Worm (Caenorhabditis elegans) whole organism, L4 larva: ENCODE results near the gene lrch-1.

ENCODE experiments used
- F10B5.3 ChIP-seq: sonication (generic microtip); optimal IDR thresholded peaks from 2 replicates; lab custom pipeline; 2016; ENCODE audit warnings: mild to moderate bottlenecking, missing genetic modification characterization, missing compliant biosample characterization
- F49E8.2 ChIP-seq: sonication (generic microtip); optimal IDR thresholded peaks from 2 replicates; lab custom pipeline; 2016; ENCODE audit warnings: missing compliant biosample characterization, mild to moderate bottlenecking, missing genetic modification characterization, borderline replicate concordance
- Y105C5A.15 ChIP-seq: fragments of 200-800 bp; sonication (Bioruptor generic); IDR thresholded peaks from 2 replicates; pipeline ENCODE4 v1.3.6; 2022; ENCODE audit warnings: missing genetic modification characterization, missing compliant biosample characterization
- Y48G9A.11 ChIP-seq: fragments of 200-800 bp; sonication (Bioruptor generic); IDR thresholded peaks from 2 replicates; pipeline ENCODE4 v1.3.6; 2022; ENCODE audit warnings: missing genetic modification reagents, missing genetic modification characterization, missing compliant biosample characterization
- ZK337.2 ChIP-seq: fragments of 200-800 bp; sonication (Bioruptor generic); IDR thresholded peaks from 2 replicates; pipeline ENCODE4 v1.3.6; 2022; ENCODE audit warnings: missing genetic modification reagents, missing genetic modification characterization, missing compliant biosample characterization
- ceh-20 ChIP-seq: fragments of 200-800 bp; sonication (Bioruptor generic); IDR thresholded peaks from 2 replicates; pipeline ENCODE4 v1.3.6; 2022; ENCODE audit warnings: missing genetic modification reagents, missing genetic modification characterization, missing compliant biosample characterization
- ceh-44 ChIP-seq: fragments of 200-800 bp; sonication (Bioruptor generic); IDR thresholded peaks from 2 replicates; pipeline ENCODE4 v1.3.6; 2022; ENCODE audit warnings: missing genetic modification reagents, missing genetic modification characterization, missing compliant biosample characterization
- ceh-62 ChIP-seq: sonication (generic microtip); optimal IDR thresholded peaks from 2 replicates; lab custom pipeline; 2017; ENCODE audit warnings: missing biosample characterization, missing genetic modification characterization
- ceh-82 ChIP-seq: sonication (generic microtip); optimal IDR thresholded peaks from 2 replicates; lab custom pipeline; 2017; ENCODE audit warnings: missing biosample characterization, missing genetic modification characterization
- ctbp-1 ChIP-seq: fragments of 200-800 bp; sonication (Bioruptor generic); IDR thresholded peaks from 2 replicates; pipeline ENCODE4 v1.3.6; 2022; ENCODE audit warnings: missing genetic modification reagents, missing genetic modification characterization, missing compliant biosample characterization
- daf-8 ChIP-seq: fragments of 200-800 bp; sonication (Bioruptor generic); IDR thresholded peaks from 2 replicates; pipeline ENCODE4 v1.3.6; 2022; ENCODE audit warnings: missing genetic modification characterization, missing compliant biosample characterization
- dmd-6 ChIP-seq: fragments of 200-800 bp; sonication (Bioruptor generic); IDR thresholded peaks from 2 replicates; pipeline ENCODE4 v1.3.6; 2022; ENCODE audit warnings: missing genetic modification reagents, missing genetic modification characterization, missing compliant biosample characterization
- duxl-1 ChIP-seq: sonication (generic microtip); optimal IDR thresholded peaks from 2 replicates; lab custom pipeline; 2016; ENCODE audit warnings: mild to moderate bottlenecking, missing genetic modification characterization, moderate library complexity, missing compliant biosample characterization; ENCODE audit not compliant: poor library complexity
- egl-43 ChIP-seq: fragments of 200-800 bp; sonication (Bioruptor generic); IDR thresholded peaks from 2 replicates; pipeline ENCODE4 v1.3.6; 2022; ENCODE audit warnings: missing genetic modification reagents, missing genetic modification characterization, missing compliant biosample characterization
- gei-8 ChIP-seq: fragments of 200-800 bp; sonication (Bioruptor generic); optimal IDR thresholded peaks from 2 replicates; lab custom pipeline; 2018; ENCODE audit warnings: mild to moderate bottlenecking, missing genetic modification characterization, missing compliant biosample characterization
- hif-1 ChIP-seq, 2 experiments: sonication (generic microtip); optimal IDR thresholded peaks; 2 replicates each; lab custom pipeline; 2016 to 2017; ENCODE audit warnings: missing compliant biosample characterization in 2 of 2, missing genetic modification characterization in 2 of 2, missing genetic modification reagents in 2 of 2, missing genotype in 2 of 2, mild to moderate bottlenecking in 1 of 2
- hlh-11 ChIP-seq: fragments of 200-800 bp; sonication (Bioruptor generic); optimal IDR thresholded peaks from 2 replicates; lab custom pipeline; 2018; ENCODE audit warnings: mild to moderate bottlenecking, missing genetic modification characterization, missing compliant biosample characterization
- hlh-30 ChIP-seq: sonication (generic microtip); optimal IDR thresholded peaks from 2 replicates; lab custom pipeline; 2017; ENCODE audit warnings: antibody characterized with exemption, mild to moderate bottlenecking, missing genetic modification characterization, missing compliant biosample characterization; ENCODE audit not compliant: insufficient read depth
- hmg-1.1 ChIP-seq: fragments of 200-800 bp; sonication (Bioruptor generic); IDR thresholded peaks from 2 replicates; pipeline ENCODE4 v1.3.6; 2022; ENCODE audit warnings: missing genetic modification reagents, missing genetic modification characterization, missing compliant biosample characterization
- lin-13 ChIP-seq: fragments of 150-350 bp; optimal IDR thresholded peaks from 2 replicates; lab custom pipeline; 2014; ENCODE audit warnings: missing biosample characterization, missing genetic modification reagents, missing genetic modification characterization
- lin-15B ChIP-seq: fragments of 150-350 bp; sonication (generic microtip); optimal IDR thresholded peaks from 3 replicates; lab custom pipeline; 2014; ENCODE audit warnings: missing biosample characterization, missing genetic modification characterization
- lin-29 ChIP-seq: fragments of 200-800 bp; sonication (Bioruptor generic); IDR thresholded peaks from 2 replicates; pipeline ENCODE4 v1.3.6; 2022; ENCODE audit warnings: missing genetic modification reagents, missing genetic modification characterization, missing compliant biosample characterization
- lir-3 ChIP-seq: sonication (generic microtip); optimal IDR thresholded peaks from 2 replicates; lab custom pipeline; 2016; ENCODE audit warnings: mild to moderate bottlenecking, missing genetic modification characterization, missing compliant biosample characterization
- lsy-2 ChIP-seq, 2 experiments: fragments of 150-350 bp in 1 of 2; sonication (generic microtip) in 1 of 2; optimal IDR thresholded peaks; 2 replicates each; lab custom pipeline; 2014 to 2017; ENCODE audit warnings: missing biosample characterization in 2 of 2, missing genetic modification characterization in 2 of 2
- madf-9 ChIP-seq: fragments of 200-800 bp; sonication (Bioruptor generic); conservative IDR thresholded peaks from 2 replicates; pipeline ENCODE4 v1.3.6; 2022; ENCODE audit warnings: missing genetic modification reagents, missing genetic modification characterization, missing compliant biosample characterization
- mdt-29 ChIP-seq: fragments of 200-800 bp; sonication (Bioruptor generic); IDR thresholded peaks from 2 replicates; pipeline ENCODE4 v1.3.6; 2022; ENCODE audit warnings: missing genetic modification reagents, missing genetic modification characterization, missing compliant biosample characterization
- mxl-2 ChIP-seq: fragments of 200-800 bp; sonication (Bioruptor generic); conservative IDR thresholded peaks from 2 replicates; pipeline ENCODE4 v1.3.6; 2022; ENCODE audit warnings: missing genetic modification reagents, missing genetic modification characterization, missing compliant biosample characterization
- nhr-42 ChIP-seq: fragments of 200-800 bp; sonication (Bioruptor generic); IDR thresholded peaks from 2 replicates; pipeline ENCODE4 v1.3.6; 2022; ENCODE audit warnings: missing genetic modification characterization, missing compliant biosample characterization
- nhr-48 ChIP-seq: sonication (generic microtip); optimal IDR thresholded peaks from 2 replicates; lab custom pipeline; 2016; ENCODE audit warnings: mild to moderate bottlenecking, missing genetic modification characterization, missing compliant biosample characterization
- nhr-77 ChIP-seq: fragments of 150-350 bp; optimal IDR thresholded peaks from 2 replicates; lab custom pipeline; 2014; ENCODE audit warnings: missing biosample characterization, missing genetic modification characterization
- pha-4 ChIP-seq, 2 experiments: fragments of 150-350 bp in 1 of 2; fragments of 200-800 bp in 1 of 2; sonication (Bioruptor generic) in 1 of 2; IDR thresholded peaks in 1 of 2; optimal IDR thresholded peaks in 1 of 2; 2 replicates each; pipeline versions ENCODE4 v1.3.6 to Lab custom; 2014 to 2022; ENCODE audit warnings: missing genetic modification characterization in 2 of 2, missing genetic modification reagents in 2 of 2, missing biosample characterization in 1 of 2, missing compliant biosample characterization in 1 of 2
- saeg-2 ChIP-seq: fragments of 200-800 bp; sonication (Bioruptor generic); IDR thresholded peaks from 2 replicates; pipeline ENCODE4 v1.3.6; 2022; ENCODE audit warnings: missing genetic modification reagents, missing genetic modification characterization, missing compliant biosample characterization
- skn-1 ChIP-seq: fragments of 150-350 bp; optimal IDR thresholded peaks from 2 replicates; lab custom pipeline; 2014; ENCODE audit warnings: missing biosample characterization, missing genetic modification characterization
- spr-1 ChIP-seq: sonication (generic microtip); optimal IDR thresholded peaks from 2 replicates; lab custom pipeline; 2016; ENCODE audit warnings: mild to moderate bottlenecking, missing genetic modification characterization, missing compliant biosample characterization
- tra-1 ChIP-seq: fragments of 200-800 bp; sonication (Bioruptor generic); IDR thresholded peaks from 2 replicates; pipeline ENCODE4 v1.3.6; 2022; ENCODE audit warnings: missing genetic modification reagents, missing genetic modification characterization, missing compliant biosample characterization
- unc-130 ChIP-seq: sonication (generic microtip); optimal IDR thresholded peaks from 2 replicates; lab custom pipeline; 2016; ENCODE audit warnings: missing genetic modification reagents, missing genetic modification characterization, missing compliant biosample characterization
- unc-39 ChIP-seq: sonication (generic microtip); optimal IDR thresholded peaks from 2 replicates; lab custom pipeline; 2017; ENCODE audit warnings: missing biosample characterization, missing genetic modification characterization
- vab-7 ChIP-seq: fragments of 200-800 bp; sonication (Bioruptor generic); IDR thresholded peaks from 2 replicates; pipeline ENCODE4 v1.3.6; 2022; ENCODE audit warnings: missing genetic modification reagents, missing genetic modification characterization, missing compliant biosample characterization
- zag-1 ChIP-seq: fragments of 150-350 bp; optimal IDR thresholded peaks from 2 replicates; lab custom pipeline; 2014; ENCODE audit warnings: missing biosample characterization, missing genetic modification characterization
- zip-11 ChIP-seq: fragments of 200-800 bp; sonication (Bioruptor generic); IDR thresholded peaks from 2 replicates; pipeline ENCODE4 v1.3.6; 2022; ENCODE audit warnings: missing genetic modification characterization, missing compliant biosample characterization
- ztf-11 ChIP-seq: fragments of 150-350 bp; optimal IDR thresholded peaks from 2 replicates; lab custom pipeline; 2014; ENCODE audit warnings: missing biosample characterization, missing genetic modification characterization

lrch-1 gene

ce11 chrX:6219892-6220291, 3.4 kb upstream of the lrch-1 start (continued):
- TF ChIP-seq ZK337.2 (peak; percentile 74), lir-3 (tag; lab: Kevin White, UChicago) (peak; percentile 68), egl-43 (GFP tag; lab: Robert Waterston, UW) (peak; percentile 87), skn-1 (tag; lab: Kevin White, UChicago) (no peak), vab-7 (GFP tag; lab: Robert Waterston, UW) (peak; percentile 89), mxl-2 (GFP tag; lab: Robert Waterston, UW) (no peak), madf-9 (peak; percentile 56), daf-8 (GFP tag; lab: Robert Waterston, UW) (no peak), lsy-2 (tag; optimal IDR thresholded peaks at IDR 0.05; lab: Kevin White, UChicago) (peak in 1 of 2 experiments; percentile 37), dmd-6 (GFP tag; lab: Robert Waterston, UW) (peak; percentile 34; the same call in 1 of the 2 replicates), ztf-11 (tag; lab: Kevin White, UChicago) (no peak), F49E8.2 (peak; percentile 3), nhr-77 (tag; lab: Kevin White, UChicago) (peak; percentile 25), nhr-42 (GFP tag; lab: Robert Waterston, UW) (peak; percentile 56; the same call in 1 of the 2 replicates), nhr-48 (tag; lab: Kevin White, UChicago) (peak; percentile 64), spr-1 (tag; lab: Kevin White, UChicago) (peak; percentile 26), pha-4 (GFP tag; IDR thresholded peaks at IDR 0.05; lab: Robert Waterston, UW) (no peak; the same call in 1 of the 2 replicates), pha-4 (tag; optimal IDR thresholded peaks at IDR 0.05; lab: Kevin White, UChicago) (no peak), zag-1 (tag; lab: Kevin White, UChicago) (no peak), hlh-11 (tag; lab: Kevin White, UChicago) (peak; percentile 55), ceh-44 (GFP tag; lab: Robert Waterston, UW) (peak; percentile 76; the same call in 1 of the 2 replicates), unc-130 (GFP tag; lab: Kevin White, UChicago) (peak; percentile 38), ceh-82 (tag; lab: Kevin White, UChicago) (no peak), ceh-20 (GFP tag; lab: Robert Waterston, UW) (peak; percentile 57; the same call in 1 of the 2 replicates), gei-8 (GFP tag; lab: Kevin White, UChicago) (peak; percentile 43), Y105C5A.15 (GFP tag; lab: Robert Waterston, UW) (peak; percentile 57; the same call in 1 of the 2 replicates), mdt-29 (peak; percentile 63; the same call in 1 of the 2 replicates), ctbp-1 (GFP tag; lab: Robert Waterston, UW) (peak; percentile 61), unc-39 (tag; lab: Kevin White, UChicago) (no peak), lin-29 (GFP tag; lab: Robert Waterston, UW) (no peak), hif-1 (tag; optimal IDR thresholded peaks at IDR 0.05; lab: Kevin White, UChicago) (peak; percentile 27 to 57), lin-15B (no peak), zip-11 (no peak), ceh-62 (tag; lab: Kevin White, UChicago) (no peak), lin-13 (GFP tag; lab: Kevin White, UChicago) (no peak), hlh-30 (tag; lab: Kevin White, UChicago) (peak; percentile 29), tra-1 (GFP tag; lab: Robert Waterston, UW) (no peak; the same call in 1 of the 2 replicates), saeg-2 (GFP tag; lab: Robert Waterston, UW) (0 out of 2 replicates have a peak, but pooled peaks have one; percentile 12), Y48G9A.11 (peak; percentile 61; the same call in 1 of the 2 replicates), F10B5.3 (no peak), duxl-1 (tag; lab: Kevin White, UChicago) (peak; percentile 68), hmg-1.1 (GFP tag; lab: Robert Waterston, UW) (peak; percentile 73)
- TF ChIP-seq, all 104 proteins: peak for 47
